Fruit fly (Drosophila melanogaster): ENCODE data around the gene CG18787.
A peak's percentile ranks its signal among the peaks of the same experiment; 100 is the strongest.

The CG18787 gene

DNA sequence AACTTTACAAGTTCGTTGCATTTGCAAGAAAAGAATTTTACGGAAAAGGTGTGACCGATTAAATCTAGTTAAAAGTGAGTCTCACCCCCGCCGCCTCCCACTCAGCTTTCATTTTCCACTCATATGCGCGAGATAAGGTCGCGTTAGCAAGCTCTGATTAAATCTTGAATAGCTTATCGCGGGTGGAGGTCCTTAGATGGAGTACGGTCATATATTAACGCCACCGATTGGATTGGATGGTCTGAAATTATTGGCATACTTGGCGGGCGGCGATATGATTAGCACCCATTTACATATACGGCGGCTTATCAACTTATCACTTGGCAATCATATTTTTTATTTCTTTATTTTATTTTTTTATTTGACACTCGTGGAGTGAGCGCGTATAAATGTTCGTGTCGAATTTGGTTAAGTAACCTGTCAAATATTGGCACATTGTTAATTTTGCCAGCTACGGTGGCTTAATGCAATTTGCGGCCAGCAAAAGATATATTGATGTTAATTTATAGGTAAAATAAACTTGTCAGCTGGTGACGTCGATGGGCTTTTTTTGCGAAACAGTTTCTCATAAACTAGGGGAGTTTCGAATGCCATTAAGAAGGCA is 30.6 kb upstream of the CG18787 start:
- no peak for TF ChIP-seq Pif1B (GFP tag; optimal IDR thresholded peaks at IDR 0.05)
- TF ChIP-seq CG13204 (GFP tag; optimal IDR thresholded peaks at IDR 0.05), result no peak
- no peak for TF ChIP-seq CG34367 (tag; optimal IDR thresholded peaks at IDR 0.05)
- TF ChIP-seq fd96Ca (GFP tag; IDR thresholded peaks at IDR 0.05), result no peak
- TF ChIP-seq EcR (GFP tag; optimal IDR thresholded peaks at IDR 0.05), result no peak
- TF ChIP-seq CG10348 (GFP tag; IDR thresholded peaks at IDR 0.05), result no peak
- no peak for TF ChIP-seq CG17806 (tag; optimal IDR thresholded peaks at IDR 0.05)
- TF ChIP-seq CG9948 (tag; optimal IDR thresholded peaks at IDR 0.05), result no peak
- no peak for TF ChIP-seq gl (tag; optimal IDR thresholded peaks at IDR 0.05)
- TF ChIP-seq CG32121 (GFP tag; IDR thresholded peaks at IDR 0.05), result no peak
- TF ChIP-seq CG15710 (tag; optimal IDR thresholded peaks at IDR 0.05), result no peak
- no peak for TF ChIP-seq Ets98B (GFP tag; IDR thresholded peaks at IDR 0.05)
- TF ChIP-seq CG4496 (GFP tag; IDR thresholded peaks at IDR 0.05), result no peak
- TF ChIP-seq CG14655 (GFP tag; optimal IDR thresholded peaks at IDR 0.05), result no peak

DNA sequence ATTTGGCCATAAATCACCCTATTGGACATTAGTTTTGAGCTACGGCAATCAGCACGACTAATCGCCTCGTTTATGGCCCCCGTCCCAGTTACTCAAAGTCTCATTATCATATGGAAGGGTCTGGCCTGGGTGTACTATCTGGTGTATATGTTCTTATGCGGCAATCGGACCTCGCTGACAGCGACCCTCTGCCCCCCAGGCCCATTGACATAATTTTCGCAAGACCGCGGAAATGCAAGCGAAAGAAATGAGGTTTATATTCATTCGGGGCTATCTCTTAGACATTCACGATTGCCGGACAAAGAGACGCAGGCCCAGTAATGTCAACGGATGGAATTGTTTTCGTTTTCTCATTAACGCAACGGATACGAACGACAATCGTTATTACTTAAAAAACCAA is 29.7 kb upstream of the CG18787 start:
- no peak for TF ChIP-seq D1 (tag; optimal IDR thresholded peaks at IDR 0.05)
- peak; percentile 58 for TF ChIP-seq EcR (GFP tag; optimal IDR thresholded peaks at IDR 0.05)
- TF ChIP-seq CG10348 (GFP tag; IDR thresholded peaks at IDR 0.05), result no peak
- TF ChIP-seq CG8159 (tag; optimal IDR thresholded peaks at IDR 0.05), result no peak
- TF ChIP-seq CG15710 (tag; optimal IDR thresholded peaks at IDR 0.05), result no peak

DNA sequence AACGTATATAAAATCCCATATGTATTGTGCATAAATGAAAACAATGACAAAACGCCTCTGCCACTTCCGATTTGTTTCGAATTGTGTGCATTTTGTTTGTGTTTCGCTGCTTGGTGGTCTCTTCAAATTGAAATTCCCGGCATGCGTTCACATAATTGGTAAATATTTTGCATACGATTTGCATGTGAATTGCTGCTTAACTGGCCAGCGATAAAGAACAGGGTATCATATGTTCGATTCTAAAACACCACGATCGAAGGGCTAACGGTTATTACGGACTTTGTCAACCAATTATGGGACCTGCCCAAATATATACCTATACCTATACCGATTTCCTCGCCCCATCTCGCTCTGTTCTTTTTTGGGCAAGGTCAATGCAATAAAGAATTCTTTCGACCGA is 29.0 kb upstream of the CG18787 start:
- TF ChIP-seq CG13204 (GFP tag; optimal IDR thresholded peaks at IDR 0.05) (no peak), rn (GFP tag; IDR thresholded peaks at IDR 0.05) (no peak), fd96Ca (GFP tag; IDR thresholded peaks at IDR 0.05) (no peak), CG14655 (GFP tag; optimal IDR thresholded peaks at IDR 0.05) (no peak), CG32121 (GFP tag; IDR thresholded peaks at IDR 0.05) (no peak), CG17806 (tag; optimal IDR thresholded peaks at IDR 0.05) (no peak), D1 (tag; optimal IDR thresholded peaks at IDR 0.05) (no peak), CG8159 (tag; optimal IDR thresholded peaks at IDR 0.05) (no peak), Pif1A (GFP tag; optimal IDR thresholded peaks at IDR 0.05) (no peak), Snoo (tag; optimal IDR thresholded peaks at IDR 0.05) (no peak), CG9948 (tag; optimal IDR thresholded peaks at IDR 0.05) (no peak), CG10348 (GFP tag; IDR thresholded peaks at IDR 0.05) (no peak)

DNA sequence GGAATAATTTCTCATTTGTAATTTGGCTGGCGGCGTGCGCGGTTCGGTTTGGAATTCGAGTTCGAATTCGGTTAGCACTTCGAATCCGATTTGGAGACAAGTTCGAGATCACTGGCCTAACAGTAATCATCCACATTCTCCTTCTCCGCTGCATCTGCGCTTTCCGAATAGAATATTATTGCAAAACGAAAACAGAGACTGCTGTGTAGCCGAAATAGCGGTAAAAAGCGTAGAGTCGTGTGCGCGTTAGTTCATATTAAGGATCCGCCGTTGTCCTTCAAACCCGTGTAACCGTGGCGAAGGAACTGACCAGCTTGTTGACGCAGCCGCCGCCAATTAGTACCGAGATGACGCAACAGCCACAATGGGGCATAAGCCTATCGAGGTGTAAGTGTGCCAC is 28.3 kb upstream of the CG18787 start, which contains the start of gene dmGlut:
Gene dmGlut (plus strand): TSS at position 4 of the 400 bp plus-strand sequence.
- TF ChIP-seq fd96Ca (GFP tag; IDR thresholded peaks at IDR 0.05) (no peak), Ets98B (GFP tag; IDR thresholded peaks at IDR 0.05) (no peak), Pif1B (GFP tag; optimal IDR thresholded peaks at IDR 0.05) (no peak), CG32121 (GFP tag; IDR thresholded peaks at IDR 0.05) (no peak), CG14655 (GFP tag; optimal IDR thresholded peaks at IDR 0.05) (no peak), CG4496 (GFP tag; IDR thresholded peaks at IDR 0.05) (no peak), Snoo (tag; optimal IDR thresholded peaks at IDR 0.05) (no peak), CG15710 (tag; optimal IDR thresholded peaks at IDR 0.05) (no peak), rn (GFP tag; IDR thresholded peaks at IDR 0.05) (no peak), EcR (GFP tag; optimal IDR thresholded peaks at IDR 0.05) (no peak), CG17806 (tag; optimal IDR thresholded peaks at IDR 0.05) (no peak), CG34367 (tag; optimal IDR thresholded peaks at IDR 0.05) (no peak), CG12605 (GFP tag; IDR thresholded peaks at IDR 0.05) (no peak), CG13204 (GFP tag; optimal IDR thresholded peaks at IDR 0.05) (no peak), CG10348 (GFP tag; IDR thresholded peaks at IDR 0.05) (no peak), CG8159 (tag; optimal IDR thresholded peaks at IDR 0.05) (no peak), D1 (tag; optimal IDR thresholded peaks at IDR 0.05) (no peak), Pif1A (GFP tag; optimal IDR thresholded peaks at IDR 0.05) (no peak)

DNA sequence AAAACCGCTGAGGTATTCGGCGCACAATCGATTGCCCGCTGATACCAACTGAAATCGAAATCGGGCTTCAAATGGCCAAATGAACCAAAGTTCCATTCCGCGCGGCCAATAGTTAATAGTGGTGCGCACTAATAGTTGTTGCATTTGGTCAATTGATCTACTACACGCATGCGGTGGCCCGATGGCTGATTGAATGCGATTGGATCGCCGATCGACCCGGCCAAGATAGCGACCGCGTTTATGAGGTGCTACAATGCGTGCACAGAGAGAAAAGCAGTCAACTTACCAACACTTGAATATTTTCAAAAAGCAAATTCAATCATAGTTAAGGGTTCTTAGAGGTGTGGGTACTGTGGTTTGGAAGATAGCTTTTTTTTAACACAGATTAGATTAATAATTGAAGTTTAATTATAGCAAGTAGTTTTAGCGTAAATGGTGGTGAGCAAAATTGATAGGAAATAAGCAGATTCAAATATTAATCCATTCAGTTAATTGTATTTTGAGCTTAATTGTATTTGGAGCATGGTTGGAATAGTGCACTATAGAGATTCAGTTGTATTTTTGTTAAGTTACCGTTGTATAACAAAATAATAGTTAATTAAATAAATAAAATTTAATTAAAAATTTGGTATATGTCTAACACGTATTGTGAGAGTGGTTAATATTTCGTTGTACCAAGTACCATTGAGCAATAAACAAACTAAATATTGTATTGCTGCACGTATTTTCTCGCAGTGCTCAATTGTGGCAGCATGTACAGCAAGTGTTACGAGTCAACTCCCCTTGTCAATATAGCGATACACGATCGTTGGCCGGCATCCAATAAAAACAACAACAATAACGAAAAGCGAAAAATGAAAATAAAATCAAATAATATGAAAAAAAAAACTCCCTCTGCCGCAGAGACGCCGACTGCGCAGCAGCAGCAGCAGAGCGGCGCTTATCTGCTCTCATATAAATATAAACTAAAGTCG is 27.6 kb upstream of the CG18787 start:
- TF ChIP-seq CG32121 (GFP tag; IDR thresholded peaks at IDR 0.05) (peak; percentile 82), CG8159 (tag; optimal IDR thresholded peaks at IDR 0.05) (peak; percentile 79), CG17806 (tag; optimal IDR thresholded peaks at IDR 0.05) (peak; percentile 61), Pif1A (GFP tag; optimal IDR thresholded peaks at IDR 0.05) (peak; percentile 63), CG4496 (GFP tag; IDR thresholded peaks at IDR 0.05) (peak; percentile 88), Ets98B (GFP tag; IDR thresholded peaks at IDR 0.05) (peak; percentile 77), rn (GFP tag; IDR thresholded peaks at IDR 0.05) (peak; percentile 60), Pif1B (GFP tag; optimal IDR thresholded peaks at IDR 0.05) (peak; percentile 77), CG13204 (GFP tag; optimal IDR thresholded peaks at IDR 0.05) (peak; percentile 65), CG10348 (GFP tag; IDR thresholded peaks at IDR 0.05) (no peak), CG15710 (tag; optimal IDR thresholded peaks at IDR 0.05) (peak; percentile 70), CG34367 (tag; optimal IDR thresholded peaks at IDR 0.05) (peak; percentile 50), fd96Ca (GFP tag; IDR thresholded peaks at IDR 0.05) (peak; percentile 87), gl (tag; optimal IDR thresholded peaks at IDR 0.05) (peak; percentile 93), CG14655 (GFP tag; optimal IDR thresholded peaks at IDR 0.05) (peak; percentile 79), CG8301 (tag; optimal IDR thresholded peaks at IDR 0.05) (peak; percentile 48), Snoo (tag; optimal IDR thresholded peaks at IDR 0.05) (peak; percentile 58), EcR (GFP tag; optimal IDR thresholded peaks at IDR 0.05) (peak; percentile 64), CG9948 (tag; optimal IDR thresholded peaks at IDR 0.05) (peak; percentile 51), CG12605 (GFP tag; IDR thresholded peaks at IDR 0.05) (peak; percentile 94), D1 (tag; optimal IDR thresholded peaks at IDR 0.05) (no peak)

Data from whole organism, pupa.